Fruit fly (Drosophila melanogaster): Measurements from ENCODE around the gene CG7377.

CG7377 gene

DNA sequence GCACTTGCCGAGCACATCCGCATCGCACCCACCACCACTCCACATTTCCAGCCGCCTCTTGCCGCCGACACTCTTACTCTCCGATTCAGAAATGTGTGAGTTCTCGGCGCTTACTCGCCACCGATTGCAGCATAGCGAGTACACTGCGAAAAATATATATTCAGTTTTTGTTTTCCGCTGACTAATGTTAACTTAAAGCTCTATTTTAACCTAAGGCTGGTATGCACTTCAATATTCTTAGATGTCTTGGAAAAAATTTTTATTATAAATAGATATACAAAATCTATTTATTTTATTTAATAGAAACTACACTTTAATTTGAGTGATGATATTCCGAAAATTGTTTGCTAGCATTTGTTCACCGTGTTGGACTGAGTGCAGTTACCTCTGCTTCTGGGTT is 9.8 kb downstream of the CG7377 start:
- TF ChIP-seq CG14655 (GFP tag; optimal IDR thresholded peaks at IDR 0.05) (peak; percentile 18), CG32121 (GFP tag; IDR thresholded peaks at IDR 0.05) (no peak), CG12605 (GFP tag; IDR thresholded peaks at IDR 0.05) (no peak), gl (tag; optimal IDR thresholded peaks at IDR 0.05) (no peak), CG34367 (tag; optimal IDR thresholded peaks at IDR 0.05) (peak; percentile 18), CG9948 (tag; optimal IDR thresholded peaks at IDR 0.05) (peak; percentile 38), Ets98B (GFP tag; IDR thresholded peaks at IDR 0.05) (no peak), Snoo (tag; optimal IDR thresholded peaks at IDR 0.05) (peak; percentile 22), fd96Ca (GFP tag; IDR thresholded peaks at IDR 0.05) (no peak), D1 (tag; optimal IDR thresholded peaks at IDR 0.05) (no peak), Pif1B (GFP tag; optimal IDR thresholded peaks at IDR 0.05) (peak; percentile 2), rn (GFP tag; IDR thresholded peaks at IDR 0.05) (no peak), Pif1A (GFP tag; optimal IDR thresholded peaks at IDR 0.05) (no peak), CG8159 (tag; optimal IDR thresholded peaks at IDR 0.05) (peak; percentile 52), CG13204 (GFP tag; optimal IDR thresholded peaks at IDR 0.05) (peak; percentile 29), CG17806 (tag; optimal IDR thresholded peaks at IDR 0.05) (peak; percentile 34), EcR (GFP tag; optimal IDR thresholded peaks at IDR 0.05) (peak; percentile 52), CG4496 (GFP tag; IDR thresholded peaks at IDR 0.05) (0 out of 3 replicates have a peak, but pooled peaks have one; percentile 22), CG15710 (tag; optimal IDR thresholded peaks at IDR 0.05) (peak; percentile 61), CG8301 (tag; optimal IDR thresholded peaks at IDR 0.05) (no peak), CG10348 (GFP tag; IDR thresholded peaks at IDR 0.05) (no peak)

DNA sequence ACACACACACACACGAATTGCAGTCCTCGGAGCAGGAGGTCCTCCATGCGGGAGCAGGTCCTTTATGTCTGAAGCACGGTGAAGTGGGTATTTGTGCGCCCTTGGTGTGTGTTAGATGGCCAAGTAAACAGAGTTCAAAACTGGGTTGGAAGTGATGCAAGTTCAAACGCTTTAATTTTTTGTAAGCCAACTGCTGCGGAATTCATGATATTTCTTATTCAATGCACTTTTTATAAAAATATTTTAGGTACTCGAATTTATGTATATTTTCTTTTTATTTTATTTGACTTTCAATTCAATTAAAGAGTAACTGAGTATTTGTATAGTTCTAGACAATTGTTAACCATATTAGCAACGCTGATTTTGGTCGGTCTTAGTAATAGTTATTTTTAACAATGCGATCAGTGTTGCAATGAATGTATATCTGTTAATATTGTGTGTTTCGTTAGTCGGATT is 10.5 kb downstream of the CG7377 start, which contains the start of the genes CG14137 and CG46394:
Gene CG14137 (minus strand): TSS at position 101 of the 456 bp plus-strand sequence.
Gene CG46394 (plus strand): TSS at position 406 of the 456 bp plus-strand sequence.
- no peak for TF ChIP-seq CG9948 (tag; optimal IDR thresholded peaks at IDR 0.05)
- no peak for TF ChIP-seq Pif1A (GFP tag; optimal IDR thresholded peaks at IDR 0.05)
- no peak for TF ChIP-seq CG10348 (GFP tag; IDR thresholded peaks at IDR 0.05)
- TF ChIP-seq D1 (tag; optimal IDR thresholded peaks at IDR 0.05) = no peak
- TF ChIP-seq fd96Ca (GFP tag; IDR thresholded peaks at IDR 0.05) = no peak
- no peak for TF ChIP-seq CG13204 (GFP tag; optimal IDR thresholded peaks at IDR 0.05)
- no peak for TF ChIP-seq Snoo (tag; optimal IDR thresholded peaks at IDR 0.05)
- TF ChIP-seq gl (tag; optimal IDR thresholded peaks at IDR 0.05) = no peak
- TF ChIP-seq CG14655 (GFP tag; optimal IDR thresholded peaks at IDR 0.05) = no peak
- no peak for TF ChIP-seq CG32121 (GFP tag; IDR thresholded peaks at IDR 0.05)
- TF ChIP-seq CG12605 (GFP tag; IDR thresholded peaks at IDR 0.05) = no peak
- no peak for TF ChIP-seq CG34367 (tag; optimal IDR thresholded peaks at IDR 0.05)
- no peak for TF ChIP-seq CG17806 (tag; optimal IDR thresholded peaks at IDR 0.05)
- TF ChIP-seq CG4496 (GFP tag; IDR thresholded peaks at IDR 0.05) = no peak

dm6 chr3L:11601133-11601532 is 11.6 kb downstream of the CG7377 start:
- TF ChIP-seq CG10348 (GFP tag; IDR thresholded peaks at IDR 0.05) (no peak), CG17806 (tag; optimal IDR thresholded peaks at IDR 0.05) (no peak), CG9948 (tag; optimal IDR thresholded peaks at IDR 0.05) (no peak), Pif1A (GFP tag; optimal IDR thresholded peaks at IDR 0.05) (no peak), Ets98B (GFP tag; IDR thresholded peaks at IDR 0.05) (0 out of 2 replicates have a peak, but pooled peaks have one; percentile 8), CG34367 (tag; optimal IDR thresholded peaks at IDR 0.05) (no peak), Snoo (tag; optimal IDR thresholded peaks at IDR 0.05) (no peak), fd96Ca (GFP tag; IDR thresholded peaks at IDR 0.05) (0 out of 3 replicates have a peak, but pooled peaks have one; percentile 16), CG15710 (tag; optimal IDR thresholded peaks at IDR 0.05) (no peak), CG13204 (GFP tag; optimal IDR thresholded peaks at IDR 0.05) (no peak), CG4496 (GFP tag; IDR thresholded peaks at IDR 0.05) (peak; percentile 44; the same call in 1 of the 3 replicates), CG8159 (tag; optimal IDR thresholded peaks at IDR 0.05) (no peak), CG12605 (GFP tag; IDR thresholded peaks at IDR 0.05) (no peak), CG8301 (tag; optimal IDR thresholded peaks at IDR 0.05) (no peak), CG32121 (GFP tag; IDR thresholded peaks at IDR 0.05) (peak; percentile 28; the same call in 1 of the 2 replicates), rn (GFP tag; IDR thresholded peaks at IDR 0.05) (no peak), CG14655 (GFP tag; optimal IDR thresholded peaks at IDR 0.05) (no peak)

DNA sequence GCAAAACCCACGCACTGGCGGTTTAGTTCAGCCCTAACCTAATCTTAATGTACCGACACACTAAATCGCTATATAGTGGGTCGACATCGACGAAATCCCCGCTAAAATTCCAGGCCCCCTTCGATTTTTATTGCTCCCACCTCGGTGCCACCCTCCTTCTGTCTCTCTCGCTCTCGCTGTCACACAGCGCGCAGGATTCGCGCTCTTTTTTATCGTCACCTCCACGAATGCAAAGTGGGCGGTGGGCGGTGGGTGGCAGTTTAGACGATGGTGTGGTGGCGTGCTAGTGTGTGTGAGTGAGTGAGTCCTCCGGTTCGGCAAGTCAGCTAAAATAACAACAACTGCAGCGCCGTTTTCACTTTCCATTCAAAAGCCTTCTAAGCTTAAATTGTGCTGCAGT is 12.5 kb downstream of the CG7377 start:
- TF ChIP-seq CG32121 (GFP tag; IDR thresholded peaks at IDR 0.05) (no peak), fd96Ca (GFP tag; IDR thresholded peaks at IDR 0.05) (no peak), gl (tag; optimal IDR thresholded peaks at IDR 0.05) (no peak), CG13204 (GFP tag; optimal IDR thresholded peaks at IDR 0.05) (no peak), D1 (tag; optimal IDR thresholded peaks at IDR 0.05) (no peak), Pif1B (GFP tag; optimal IDR thresholded peaks at IDR 0.05) (no peak), rn (GFP tag; IDR thresholded peaks at IDR 0.05) (no peak), CG34367 (tag; optimal IDR thresholded peaks at IDR 0.05) (no peak)

DNA sequence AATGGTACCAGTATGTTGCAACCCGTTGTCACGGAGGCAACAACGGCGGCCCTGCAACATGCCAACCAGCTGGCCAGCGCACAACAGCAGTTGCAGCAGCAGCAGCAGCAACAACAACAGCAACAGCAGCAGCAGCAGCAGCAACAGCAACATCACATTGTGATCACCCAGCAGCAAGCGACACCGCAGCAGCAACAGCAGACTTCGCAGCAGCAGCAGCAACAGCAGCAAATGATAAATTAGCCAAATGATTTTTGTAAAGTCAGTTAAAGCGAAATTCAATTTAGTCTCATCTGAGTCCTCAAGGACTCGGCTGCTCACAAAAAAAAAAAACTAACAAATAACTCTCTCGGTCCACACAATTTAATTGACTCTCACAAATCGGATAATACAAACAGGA is 14.7 kb downstream of the CG7377 start:
- TF ChIP-seq CG8301 (tag; optimal IDR thresholded peaks at IDR 0.05) = no peak
- TF ChIP-seq gl (tag; optimal IDR thresholded peaks at IDR 0.05) = no peak
- no peak for TF ChIP-seq CG34367 (tag; optimal IDR thresholded peaks at IDR 0.05)
- no peak for TF ChIP-seq Pif1B (GFP tag; optimal IDR thresholded peaks at IDR 0.05)
- TF ChIP-seq CG13204 (GFP tag; optimal IDR thresholded peaks at IDR 0.05) = no peak
- TF ChIP-seq fd96Ca (GFP tag; IDR thresholded peaks at IDR 0.05) = no peak
- no peak for TF ChIP-seq CG12605 (GFP tag; IDR thresholded peaks at IDR 0.05)
- no peak for TF ChIP-seq Snoo (tag; optimal IDR thresholded peaks at IDR 0.05)
- TF ChIP-seq rn (GFP tag; IDR thresholded peaks at IDR 0.05) = no peak
- no peak for TF ChIP-seq CG4496 (GFP tag; IDR thresholded peaks at IDR 0.05)
- no peak for TF ChIP-seq Ets98B (GFP tag; IDR thresholded peaks at IDR 0.05)
- TF ChIP-seq CG14655 (GFP tag; optimal IDR thresholded peaks at IDR 0.05) = no peak

Data from whole organism, pupa.